Fruit fly (Drosophila melanogaster) ovary, adult (tissue): ENCODE measurements around the gene CG44437.

Experiments
- CG17801 ChIP-seq: fragments of 200-800 bp; optimal IDR thresholded peaks from 2 replicates; lab custom pipeline; 2019; ENCODE audit warnings: missing biosample characterization, mild to moderate bottlenecking, missing genetic modification characterization, moderate library complexity; ENCODE audit not compliant: partially characterized antibody

Gene CG44437

dm6 chrX:13232406-13233195 lies 30.5 kb upstream of the CG44437 start:
- TF ChIP-seq CG17801 = no peak

- no peak for TF ChIP-seq CG17801
Observed at dm6 chrX:13230974-13231373, 28.9 kb upstream of the CG44437 start.

- TF ChIP-seq CG17801 = no peak
Observed at dm6 chrX:13229824-13230223, 27.8 kb upstream of the CG44437 start.

dm6 chrX:13229217-13229616 lies 27.2 kb upstream of the CG44437 start:
- no peak for TF ChIP-seq CG17801

- no peak for TF ChIP-seq CG17801
Observed at dm6 chrX:13228208-13228606, 26.1 kb upstream of the CG44437 start.

- no peak for TF ChIP-seq CG17801
Observed at dm6 chrX:13227505-13228207, 25.6 kb upstream of the CG44437 start.

- TF ChIP-seq CG17801 = no peak
Observed at dm6 chrX:13226478-13226877, 24.4 kb upstream of the CG44437 start.

- TF ChIP-seq CG17801 = no peak
Observed at dm6 chrX:13224846-13225245, 22.8 kb upstream of the CG44437 start.

- no peak for TF ChIP-seq CG17801
Observed at dm6 chrX:13221835-13222234, 19.8 kb upstream of the CG44437 start.

- TF ChIP-seq CG17801 = no peak
Observed at dm6 chrX:13221311-13221710, 19.2 kb upstream of the CG44437 start.

dm6 chrX:13220418-13220817 lies 18.4 kb upstream of the CG44437 start:
- TF ChIP-seq CG17801 = no peak

- TF ChIP-seq CG17801 = no peak
Observed at dm6 chrX:13219290-13219689, 17.2 kb upstream of the CG44437 start.

dm6 chrX:13214056-13214455 lies 12.0 kb upstream of the CG44437 start:
- no peak for TF ChIP-seq CG17801

dm6 chrX:13212138-13212481 lies 10.0 kb upstream of the CG44437 start, which contains the start of gene REG:
Gene REG (plus strand): TSS chrX:13212325.
- no peak for TF ChIP-seq CG17801

dm6 chrX:13211357-13212137 lies 9.5 kb upstream of the CG44437 start, which contains the start of gene sno:
Gene sno (minus strand): TSS chrX:13211674.
- peak; percentile 11 for TF ChIP-seq CG17801

- no peak for TF ChIP-seq CG17801
Observed at dm6 chrX:13210429-13210828, 8.4 kb upstream of the CG44437 start.

- TF ChIP-seq CG17801 = no peak
Observed at dm6 chrX:13209410-13209809, 7.3 kb upstream of the CG44437 start.
